Worm (Caenorhabditis elegans): Measurements from ENCODE around the gene asps-1.

DNA sequence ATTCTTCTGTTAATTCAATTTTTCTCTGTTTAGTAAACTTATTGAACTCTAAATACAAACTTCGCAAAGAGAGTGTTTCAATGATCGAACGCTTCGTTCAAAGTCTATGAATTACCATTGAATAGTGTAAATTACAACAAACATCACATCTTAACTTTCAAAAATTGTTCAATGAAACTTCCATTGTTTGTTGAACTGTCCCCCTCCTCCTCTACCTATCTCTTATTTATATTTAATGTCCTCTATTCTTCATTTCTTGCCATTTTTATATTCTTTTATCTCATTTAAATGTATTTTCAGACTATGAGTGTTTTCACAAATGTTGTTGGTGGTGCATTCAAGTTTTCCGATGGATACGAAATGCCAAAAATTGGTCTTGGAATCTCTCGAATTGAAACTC, 22.0 kb upstream of the asps-1 start, which contains the start of gene K07C5.2:
- TF ChIP-seq pha-4 (tag; optimal IDR thresholded peaks at IDR 0.05) (no peak), K09A11.1 (tag; optimal IDR thresholded peaks at IDR 0.05; ENCODE audit: insufficient read depth) (no peak), lim-6 (tag; optimal IDR thresholded peaks at IDR 0.05) (no peak), elt-2 (tag; optimal IDR thresholded peaks at IDR 0.05) (no peak), sox-4 (tag; optimal IDR thresholded peaks at IDR 0.05) (no peak), nhr-11 (tag; optimal IDR thresholded peaks at IDR 0.05) (no peak)
